Fruit fly (Drosophila melanogaster): ENCODE results near the gene CG33229.

The CG33229 gene

dm6 chr3L:257618-258475, 34.2 kb downstream of the CG33229 start, which contains the start of the genes DIP2 and wac (continued):
- TF ChIP-seq CG3407 (GFP tag; optimal IDR thresholded peaks at IDR 0.05) (no peak), bbx (GFP tag; IDR thresholded peaks at IDR 0.05; ENCODE audit: partially characterized antibody) (peak; percentile 90), NK7.1 (GFP tag; optimal IDR thresholded peaks at IDR 0.05) (peak; percentile 67), CG17328 (GFP tag; IDR thresholded peaks at IDR 0.05) (peak; percentile 68), CG18262 (tag; optimal IDR thresholded peaks at IDR 0.05) (peak; percentile 64), amos (GFP tag; IDR thresholded peaks at IDR 0.05; ENCODE audit: partially characterized antibody) (peak; percentile 90), Chrac-16 (GFP tag; optimal IDR thresholded peaks at IDR 0.05) (peak; percentile 85), psq (GFP tag; optimal IDR thresholded peaks at IDR 0.05) (peak; percentile 28), Fer3 (tag; optimal IDR thresholded peaks at IDR 0.05) (peak; percentile 65), ken (GFP tag; IDR thresholded peaks at IDR 0.05) (peak; percentile 81), slbo (GFP tag; IDR thresholded peaks at IDR 0.05) (peak; percentile 89), pho (GFP tag; optimal IDR thresholded peaks at IDR 0.05) (peak; percentile 85), BtbVII (GFP tag; optimal IDR thresholded peaks at IDR 0.05) (peak; percentile 39), CG6813 (GFP tag; optimal IDR thresholded peaks at IDR 0.05) (no peak), rib (GFP tag; IDR thresholded peaks at IDR 0.05) (no peak), C15 (GFP tag; IDR thresholded peaks at IDR 0.05) (no peak), Myb (GFP tag; optimal IDR thresholded peaks at IDR 0.05) (peak; percentile 81), tin (GFP tag; optimal IDR thresholded peaks at IDR 0.05) (peak; percentile 86), gcm (GFP tag; optimal IDR thresholded peaks at IDR 0.05) (peak; percentile 33), kay (GFP tag; optimal IDR thresholded peaks at IDR 0.05) (peak; percentile 49), CG4707 (GFP tag; optimal IDR thresholded peaks at IDR 0.05) (peak; percentile 8), Abd-B (GFP tag; optimal IDR thresholded peaks at IDR 0.05) (no peak), CG13424 (tag; optimal IDR thresholded peaks at IDR 0.05) (peak; percentile 60), grn (GFP tag; optimal IDR thresholded peaks at IDR 0.05) (no peak), Nf-YA (GFP tag; IDR thresholded peaks at IDR 0.05) (no peak), CG10431 (GFP tag; optimal IDR thresholded peaks at IDR 0.05) (peak; percentile 49), aop (GFP tag; IDR thresholded peaks at IDR 0.05) (no peak), crp (GFP tag; optimal IDR thresholded peaks at IDR 0.05) (peak in 1 of 2 experiments; percentile 24), danr (GFP tag; IDR thresholded peaks at IDR 0.05) (no peak), gcm2 (GFP tag; optimal IDR thresholded peaks at IDR 0.05) (peak; percentile 62), PHDP (tag; optimal IDR thresholded peaks at IDR 0.05) (peak; percentile 47), CG16815 (GFP tag; optimal IDR thresholded peaks at IDR 0.05) (peak; percentile 29), CG7745 (tag; optimal IDR thresholded peaks at IDR 0.05) (no peak), CG31388 (GFP tag; optimal IDR thresholded peaks at IDR 0.05) (no peak), CG11560 (tag; IDR thresholded peaks at IDR 0.05) (peak; percentile 61; the same call in 2 of the 3 replicates), fd96Cb (tag; optimal IDR thresholded peaks at IDR 0.05) (peak; percentile 42), Mad (GFP tag; optimal IDR thresholded peaks at IDR 0.05) (peak; percentile 86), Vsx1 (GFP tag; optimal IDR thresholded peaks at IDR 0.05) (no peak), hb (GFP tag; IDR thresholded peaks at IDR 0.05; ENCODE audit: partially characterized antibody) (peak; percentile 76; the same call in 2 of the 3 replicates), CG1233 (GFP tag; optimal IDR thresholded peaks at IDR 0.05) (peak; percentile 49), slp2 (GFP tag; optimal IDR thresholded peaks at IDR 0.05) (peak; percentile 68), Elba2 (GFP tag; optimal IDR thresholded peaks at IDR 0.05) (peak; percentile 56), Lpt (GFP tag; optimal IDR thresholded peaks at IDR 0.05) (no peak), Ada2b (GFP tag; IDR thresholded peaks at IDR 0.05) (peak; percentile 64; the same call in 1 of the 2 replicates), tx (GFP tag; optimal IDR thresholded peaks at IDR 0.05) (peak; percentile 84), ttk (GFP tag; IDR thresholded peaks at IDR 0.05) (peak; percentile 60), CG7556 (GFP tag; optimal IDR thresholded peaks at IDR 0.05) (peak; percentile 55), odd (GFP tag; optimal IDR thresholded peaks at IDR 0.05) (peak; percentile 51), CG13775 (GFP tag; optimal IDR thresholded peaks at IDR 0.05) (peak; percentile 72)

Measured in whole organism, embryonic.